Fruit fly (Drosophila melanogaster): ENCODE results near the gene Svip.

Svip gene

dm6 chr3L:9343963-9344362 lies 14.8 kb upstream of the Svip start:
- TF ChIP-seq net (GFP tag; optimal IDR thresholded peaks at IDR 0.05) (no peak), Smox (GFP tag; optimal IDR thresholded peaks at IDR 0.05) (no peak), CG8632 (GFP tag; optimal IDR thresholded peaks at IDR 0.05) (no peak), Hr4 (GFP tag; optimal IDR thresholded peaks at IDR 0.05) (no peak), Sox14 (GFP tag; optimal IDR thresholded peaks at IDR 0.05) (no peak), CG3032 (tag; optimal IDR thresholded peaks at IDR 0.05) (no peak), esn (GFP tag; optimal IDR thresholded peaks at IDR 0.05) (no peak), salr (GFP tag; optimal IDR thresholded peaks at IDR 0.05) (no peak), CG6163 (GFP tag; IDR thresholded peaks at IDR 0.05) (no peak), Ets96B (tag; optimal IDR thresholded peaks at IDR 0.05) (no peak), Lpt (GFP tag; optimal IDR thresholded peaks at IDR 0.05) (no peak), Blimp-1 (GFP tag; optimal IDR thresholded peaks at IDR 0.05) (no peak), Sox102F (GFP tag; optimal IDR thresholded peaks at IDR 0.05) (no peak), CG8319 (GFP tag; optimal IDR thresholded peaks at IDR 0.05) (no peak), CG7368 (GFP tag; optimal IDR thresholded peaks at IDR 0.05) (no peak), CG11762 (GFP tag; optimal IDR thresholded peaks at IDR 0.05; ENCODE audit: insufficient read depth) (no peak), dsx (GFP tag; optimal IDR thresholded peaks at IDR 0.05; ENCODE audit: poor library complexity, severe bottlenecking) (no peak), CG11902 (GFP tag; optimal IDR thresholded peaks at IDR 0.05) (no peak)

DNA sequence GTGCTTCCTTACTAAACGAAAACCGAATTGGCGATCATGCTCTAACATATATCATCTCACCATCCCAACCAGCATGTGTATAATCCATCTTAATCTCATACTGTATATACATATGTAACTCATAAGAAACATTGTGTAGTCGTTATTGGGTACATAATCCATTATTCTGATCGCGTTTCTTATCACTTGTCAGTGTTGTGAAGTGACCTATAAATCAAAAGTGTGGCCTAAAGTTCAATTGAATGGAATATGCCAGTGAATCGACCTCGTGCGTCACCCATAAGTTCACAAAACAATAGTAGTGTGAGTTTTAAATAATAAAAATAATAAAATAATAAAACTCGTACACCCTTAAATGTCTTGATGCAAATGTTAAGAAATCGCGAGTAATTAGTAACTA lies 13.6 kb upstream of the Svip start:
- TF ChIP-seq Blimp-1 (GFP tag; optimal IDR thresholded peaks at IDR 0.05) (no peak), CG15336 (GFP tag; IDR thresholded peaks at IDR 0.05) (no peak), svp (GFP tag) (peak; percentile 69), CG6854 (GFP tag; optimal IDR thresholded peaks at IDR 0.05) (no peak)

dm6 chr3L:9349314-9349733 lies 9.5 kb upstream of the Svip start, which contains the start of gene PGRP-LF:
Gene PGRP-LF, plus strand, starts transcription at chr3L:9349609.
- TF ChIP-seq achi (GFP tag; optimal IDR thresholded peaks at IDR 0.05), result peak; percentile 28
- peak; percentile 22 for TF ChIP-seq topi (GFP tag; optimal IDR thresholded peaks at IDR 0.05)
- TF ChIP-seq vri (GFP tag; optimal IDR thresholded peaks at IDR 0.05), result peak; percentile 32
- peak; percentile 14 for TF ChIP-seq CG34406 (GFP tag; optimal IDR thresholded peaks at IDR 0.05)
- no peak for TF ChIP-seq CG6163 (GFP tag; IDR thresholded peaks at IDR 0.05)
- no peak for TF ChIP-seq CG32006 (GFP tag; optimal IDR thresholded peaks at IDR 0.05)
- TF ChIP-seq CG11902 (GFP tag; optimal IDR thresholded peaks at IDR 0.05), result no peak
- TF ChIP-seq Met (GFP tag; optimal IDR thresholded peaks at IDR 0.05), result peak; percentile 20
- TF ChIP-seq Eip93F (GFP tag; optimal IDR thresholded peaks at IDR 0.05), result peak; percentile 58
- peak; percentile 7 for TF ChIP-seq Eip75B (GFP tag; optimal IDR thresholded peaks at IDR 0.05)
- TF ChIP-seq CG8632 (GFP tag; optimal IDR thresholded peaks at IDR 0.05), result no peak
- no peak for TF ChIP-seq CG4318 (GFP tag; optimal IDR thresholded peaks at IDR 0.05)
- TF ChIP-seq Hr4 (GFP tag; optimal IDR thresholded peaks at IDR 0.05), result peak; percentile 37
- no peak for TF ChIP-seq fd59A (GFP tag; optimal IDR thresholded peaks at IDR 0.05)
- peak; percentile 46 for TF ChIP-seq CG1621 (tag; optimal IDR thresholded peaks at IDR 0.05)
- peak; percentile 79 for TF ChIP-seq svp (GFP tag)
- TF ChIP-seq CG16779 (tag; optimal IDR thresholded peaks at IDR 0.05), result peak; percentile 58
- no peak for TF ChIP-seq Blimp-1 (GFP tag; optimal IDR thresholded peaks at IDR 0.05)
- TF ChIP-seq Eip78C (GFP tag), result peak; percentile 77
- peak; percentile 37 for TF ChIP-seq esn (GFP tag; optimal IDR thresholded peaks at IDR 0.05)
- peak; percentile 21 for TF ChIP-seq Sox102F (GFP tag; optimal IDR thresholded peaks at IDR 0.05)
- TF ChIP-seq fkh (GFP tag; optimal IDR thresholded peaks at IDR 0.05), result peak; percentile 80
- peak; percentile 38 for TF ChIP-seq OdsH (GFP tag; optimal IDR thresholded peaks at IDR 0.05)
- TF ChIP-seq CG31627 (GFP tag; optimal IDR thresholded peaks at IDR 0.05), result peak; percentile 9

dm6 chr3L:9353733-9354132 lies 5.1 kb upstream of the Svip start, which contains the start of gene CG32040:
Gene CG32040, plus strand, starts transcription at chr3L:9354033.
- TF ChIP-seq CG8632 (GFP tag; optimal IDR thresholded peaks at IDR 0.05) (no peak), fd85E (GFP tag; optimal IDR thresholded peaks at IDR 0.05) (no peak), Met (GFP tag; optimal IDR thresholded peaks at IDR 0.05) (no peak), Ets96B (tag; optimal IDR thresholded peaks at IDR 0.05) (no peak), CG11902 (GFP tag; optimal IDR thresholded peaks at IDR 0.05) (no peak), CG32006 (GFP tag; optimal IDR thresholded peaks at IDR 0.05) (no peak), pdm3 (GFP tag; optimal IDR thresholded peaks at IDR 0.05) (no peak)

Measured in whole organism, prepupa.